Fruit fly (Drosophila melanogaster) whole organism, pupa: Measurements from ENCODE around the gene CapaR.

Experiments used
- CG10348 ChIP-seq: fragments of 200-800 bp; sonication (Bioruptor generic); IDR thresholded peaks from 2 replicates; pipeline ENCODE4 v1.3.6; 2022; ENCODE audit warnings: missing biosample characterization, missing genetic modification characterization
- CG12605 ChIP-seq: fragments of 200-800 bp; sonication (Bioruptor generic); IDR thresholded peaks from 2 replicates; pipeline ENCODE4 v1.3.6; 2022; ENCODE audit warnings: missing biosample characterization, missing genetic modification characterization
- CG13204 ChIP-seq: fragments of 200-800 bp; sonication (Bioruptor generic); optimal IDR thresholded peaks from 2 replicates; lab custom pipeline; 2018; ENCODE audit warnings: missing biosample characterization, mild to moderate bottlenecking, missing genetic modification characterization, moderate library complexity
- CG14655 ChIP-seq: fragments of 200-800 bp; sonication (Bioruptor generic); optimal IDR thresholded peaks from 3 replicates; lab custom pipeline; 2017; ENCODE audit warnings: mild to moderate bottlenecking, missing biosample characterization, missing genetic modification reagents, missing genetic modification characterization
- CG15710 ChIP-seq: fragments of 200-800 bp; sonication (Bioruptor generic); optimal IDR thresholded peaks from 2 replicates; lab custom pipeline; 2018; ENCODE audit warnings: missing biosample characterization, mild to moderate bottlenecking, missing genetic modification characterization, moderate library complexity
- CG17806 ChIP-seq: fragments of 200-800 bp; sonication (Bioruptor generic); optimal IDR thresholded peaks from 2 replicates; lab custom pipeline; 2018; ENCODE audit warnings: missing biosample characterization, mild to moderate bottlenecking, missing genetic modification characterization, moderate library complexity
- CG32121 ChIP-seq: fragments of 200-800 bp; sonication (Bioruptor generic); IDR thresholded peaks from 2 replicates; pipeline ENCODE4 v1.3.6; 2022; ENCODE audit warnings: missing biosample characterization, missing genetic modification characterization
- CG34367 ChIP-seq: fragments of 200-800 bp; sonication (Bioruptor generic); optimal IDR thresholded peaks from 2 replicates; lab custom pipeline; 2018; ENCODE audit warnings: missing biosample characterization, mild to moderate bottlenecking, missing genetic modification characterization
- CG4496 ChIP-seq: fragments of 200-800 bp; sonication (Bioruptor generic); IDR thresholded peaks from 3 replicates; pipeline ENCODE4 v1.3.6; 2022; ENCODE audit warnings: missing biosample characterization, missing genetic modification characterization
- CG8159 ChIP-seq: fragments of 200-800 bp; sonication (Bioruptor generic); optimal IDR thresholded peaks from 3 replicates; lab custom pipeline; 2018; ENCODE audit warnings: missing biosample characterization, mild to moderate bottlenecking, missing genetic modification characterization, moderate library complexity
- CG8301 ChIP-seq: fragments of 200-800 bp; sonication (Bioruptor generic); optimal IDR thresholded peaks from 2 replicates; lab custom pipeline; 2018; ENCODE audit warnings: missing biosample characterization, mild to moderate bottlenecking, missing genetic modification characterization
- CG9948 ChIP-seq: fragments of 200-800 bp; sonication (Bioruptor generic); optimal IDR thresholded peaks from 2 replicates; lab custom pipeline; 2018; ENCODE audit warnings: missing biosample characterization, mild to moderate bottlenecking, missing genetic modification characterization, moderate library complexity
- D1 ChIP-seq: fragments of 200-800 bp; sonication (Bioruptor generic); optimal IDR thresholded peaks from 2 replicates; lab custom pipeline; 2018; ENCODE audit warnings: missing biosample characterization, mild to moderate bottlenecking, missing genetic modification characterization, moderate library complexity
- EcR ChIP-seq: fragments of 200-800 bp; sonication (Bioruptor generic); optimal IDR thresholded peaks from 3 replicates; lab custom pipeline; 2019; ENCODE audit warnings: missing biosample characterization, missing genetic modification characterization, mild to moderate bottlenecking, moderate library complexity, missing genetic modification reagents
- Ets98B ChIP-seq: fragments of 200-800 bp; sonication (Bioruptor generic); IDR thresholded peaks from 2 replicates; pipeline ENCODE4 v1.3.6; 2022; ENCODE audit warnings: missing biosample characterization, missing genetic modification characterization
- Pif1A ChIP-seq: fragments of 200-800 bp; sonication (Bioruptor generic); optimal IDR thresholded peaks from 3 replicates; lab custom pipeline; 2016; ENCODE audit warnings: missing biosample characterization, missing genetic modification characterization
- Pif1B ChIP-seq: fragments of 200-800 bp; sonication (Bioruptor generic); optimal IDR thresholded peaks from 3 replicates; lab custom pipeline; 2016; ENCODE audit warnings: missing biosample characterization, missing genetic modification characterization
- Snoo ChIP-seq: fragments of 200-800 bp; sonication (Bioruptor generic); optimal IDR thresholded peaks from 3 replicates; lab custom pipeline; 2017; ENCODE audit warnings: missing biosample characterization, mild to moderate bottlenecking, missing genetic modification characterization, inconsistent platforms
- fd96Ca ChIP-seq: fragments of 200-800 bp; sonication (Bioruptor generic); IDR thresholded peaks from 3 replicates; pipeline ENCODE4 v1.3.6; 2022; ENCODE audit warnings: missing biosample characterization, missing genetic modification characterization
- gl ChIP-seq: fragments of 200-800 bp; sonication (Bioruptor generic); optimal IDR thresholded peaks from 2 replicates; lab custom pipeline; 2018; ENCODE audit warnings: missing biosample characterization, mild to moderate bottlenecking, missing genetic modification characterization
- rn ChIP-seq: fragments of 200-800 bp; sonication (Bioruptor generic); IDR thresholded peaks from 2 replicates; pipeline ENCODE4 v1.3.6; 2022; ENCODE audit warnings: missing biosample characterization, missing genetic modification characterization

The CapaR gene

DNA sequence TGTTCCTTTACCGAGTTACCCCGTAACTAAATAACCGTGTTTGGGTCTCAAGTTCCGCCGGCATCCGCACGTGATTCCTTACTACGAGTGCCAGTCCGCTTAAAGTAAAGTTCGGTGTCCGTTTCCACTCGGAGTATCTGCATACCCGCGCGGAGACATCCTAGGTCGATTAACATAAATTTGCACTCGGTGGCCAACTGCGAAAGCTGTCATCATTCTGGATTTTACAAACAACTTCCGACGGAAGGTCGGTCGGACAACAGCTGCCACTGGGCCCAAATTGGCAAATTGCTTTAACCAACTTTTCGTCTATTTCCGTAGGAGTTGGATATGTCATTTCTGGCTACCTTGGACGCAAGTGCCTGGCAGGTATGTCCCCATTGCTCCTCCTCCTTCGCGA is 24.5 kb upstream of the CapaR start, which contains the start of gene TfAP-2:
Gene TfAP-2 (plus strand): TSS at position 301 of the 400 bp plus-strand sequence.
- TF ChIP-seq CG15710 (tag; lab: Kevin White, UChicago) (no peak), Snoo (no peak), CG14655 (GFP tag; lab: Kevin White, UChicago) (no peak), CG12605 (GFP tag; lab: Robert Waterston, UW) (no peak), gl (tag; lab: Kevin White, UChicago) (no peak), rn (GFP tag; lab: Robert Waterston, UW) (no peak), CG4496 (no peak), CG9948 (tag; lab: Kevin White, UChicago) (no peak)

DNA sequence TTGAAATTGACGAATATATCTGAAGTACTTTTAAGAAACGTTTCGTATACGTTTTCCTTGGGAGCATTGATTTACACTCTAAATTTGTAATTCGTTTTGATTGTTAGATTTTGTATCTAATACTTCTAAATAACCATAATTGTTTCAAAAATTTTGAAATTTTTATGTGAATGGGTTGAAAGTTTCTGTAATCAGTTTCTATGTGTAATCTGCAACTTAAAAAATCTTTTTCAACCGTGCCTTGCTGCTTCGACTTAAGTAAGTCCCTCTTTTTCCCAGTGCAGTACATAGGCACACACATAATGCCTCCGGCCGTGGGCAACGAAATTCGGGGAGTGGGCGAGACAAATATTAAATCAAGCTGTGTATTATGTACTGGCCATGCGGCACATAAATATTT is 23.4 kb upstream of the CapaR start:
- TF ChIP-seq CG9948 (tag; lab: Kevin White, UChicago) (no peak), CG12605 (GFP tag; lab: Robert Waterston, UW) (no peak), CG8159 (tag; lab: Kevin White, UChicago) (no peak), fd96Ca (GFP tag; lab: Robert Waterston, UW) (no peak), CG13204 (GFP tag; lab: Kevin White, UChicago) (no peak), CG15710 (tag; lab: Kevin White, UChicago) (no peak), EcR (GFP tag; lab: Kevin White, UChicago) (no peak), Ets98B (no peak), CG34367 (no peak)
- TF ChIP-seq, all 21 proteins: peak for 0

DNA sequence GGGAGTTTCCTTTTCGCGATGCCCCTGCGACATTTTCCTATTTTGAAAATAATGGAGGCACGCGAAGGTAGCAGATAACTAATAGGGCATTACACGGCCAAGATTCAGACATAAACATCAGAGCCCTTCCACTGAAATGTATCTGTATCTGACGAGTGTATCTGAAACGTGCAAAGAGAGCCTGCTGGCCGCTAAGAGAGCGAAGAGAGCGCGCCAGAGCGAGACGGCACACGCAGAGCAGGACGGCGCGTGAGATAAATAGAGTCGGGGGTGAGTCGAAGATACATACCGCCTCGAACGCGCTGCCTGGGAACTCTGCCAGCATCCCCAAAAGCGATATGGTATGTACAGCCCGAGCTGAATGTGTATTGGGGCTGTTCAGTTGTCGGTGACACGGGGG is 22.7 kb upstream of the CapaR start:
- TF ChIP-seq CG13204 (GFP tag; lab: Kevin White, UChicago) = peak; percentile 56
- TF ChIP-seq CG12605 (GFP tag; lab: Robert Waterston, UW) = 0 out of 2 replicates have a peak, but pooled peaks have one; percentile 24
- no peak for TF ChIP-seq CG14655 (GFP tag; lab: Kevin White, UChicago)

DNA sequence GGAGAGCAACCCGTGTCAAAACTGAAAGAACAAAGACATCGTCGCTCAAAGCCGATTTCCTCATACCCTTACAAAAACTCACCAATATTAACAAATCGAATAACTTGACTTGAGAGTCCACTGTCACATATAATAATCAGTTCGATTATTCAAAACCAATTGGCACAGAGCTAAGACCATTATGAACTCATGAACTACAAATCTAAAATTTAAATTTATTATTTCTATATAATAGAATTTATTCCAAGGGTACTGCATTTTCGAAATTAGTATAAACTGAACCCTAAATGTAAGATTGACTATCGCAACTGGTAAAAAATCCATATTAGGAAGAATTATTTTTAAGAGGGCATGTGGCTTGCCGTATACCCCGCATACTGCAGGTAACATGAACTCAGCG is 20.0 kb upstream of the CapaR start:
- TF ChIP-seq CG14655 (GFP tag; lab: Kevin White, UChicago) = no peak
- no peak for TF ChIP-seq Pif1A (GFP tag; lab: Kevin White, UChicago)
- TF ChIP-seq CG8159 (tag; lab: Kevin White, UChicago) = peak; percentile 50
- peak; percentile 35 for TF ChIP-seq CG15710 (tag; lab: Kevin White, UChicago)
- TF ChIP-seq Ets98B = no peak
- TF ChIP-seq CG13204 (GFP tag; lab: Kevin White, UChicago) = no peak
- TF ChIP-seq Pif1B (GFP tag; lab: Kevin White, UChicago) = peak; percentile 31
- TF ChIP-seq Snoo = peak; percentile 13
- TF ChIP-seq CG4496 = no peak
- TF ChIP-seq CG9948 (tag; lab: Kevin White, UChicago) = peak; percentile 15

DNA sequence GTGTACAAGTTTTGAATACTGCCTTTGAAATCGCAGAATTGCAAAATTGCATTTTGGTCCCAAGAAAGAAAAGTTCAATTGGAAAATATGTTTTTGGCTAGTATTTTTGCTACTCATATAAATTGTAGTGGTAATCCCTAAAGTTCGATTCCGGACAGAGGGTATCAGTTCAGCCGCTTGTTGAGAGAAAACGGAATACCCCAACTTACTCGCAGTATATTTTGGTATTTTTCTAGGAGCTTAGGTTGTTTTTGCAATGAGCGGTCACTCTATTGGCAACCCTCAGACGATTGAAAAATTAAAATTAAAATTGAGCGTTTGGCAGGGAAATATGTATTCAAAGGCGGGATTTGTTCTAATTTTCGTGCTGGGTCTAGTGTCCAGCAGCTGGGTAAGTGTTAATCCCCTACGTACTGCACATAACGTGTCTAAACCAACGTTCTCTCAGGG is 12.3 kb upstream of the CapaR start:
- TF ChIP-seq D1 (peak; percentile 55), fd96Ca (GFP tag; lab: Robert Waterston, UW) (no peak), rn (GFP tag; lab: Robert Waterston, UW) (no peak), CG17806 (tag; lab: Kevin White, UChicago) (no peak), CG32121 (no peak), CG9948 (tag; lab: Kevin White, UChicago) (no peak)
- TF ChIP-seq, all 21 proteins: peak for 1

DNA sequence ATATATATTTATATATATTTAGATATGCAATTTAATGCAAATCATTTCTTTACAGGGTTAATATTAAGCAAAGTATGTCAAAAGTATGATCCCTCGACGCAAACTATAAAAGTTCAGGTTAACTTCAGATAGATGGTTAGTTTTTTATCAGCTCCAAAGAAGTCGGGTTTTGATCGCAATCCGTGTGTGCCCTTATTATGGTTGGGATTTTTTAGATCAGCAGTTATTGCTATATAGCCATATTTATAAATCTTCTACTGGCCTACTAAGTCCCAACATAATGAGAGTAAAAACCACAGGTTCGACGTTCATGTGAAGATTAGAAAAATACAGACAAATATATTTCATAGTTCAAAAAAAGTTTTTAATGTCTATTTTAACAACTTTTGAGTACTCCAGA is 11.8 kb upstream of the CapaR start, which contains the start of gene EMC10:
Gene EMC10 (plus strand): TSS at position 301 of the 400 bp plus-strand sequence.
- no peak for TF ChIP-seq CG15710 (tag; lab: Kevin White, UChicago)
- no peak for TF ChIP-seq CG14655 (GFP tag; lab: Kevin White, UChicago)
- no peak for TF ChIP-seq CG10348 (GFP tag; lab: Robert Waterston, UW)
- no peak for TF ChIP-seq Pif1B (GFP tag; lab: Kevin White, UChicago)
- TF ChIP-seq CG34367 = no peak
- TF ChIP-seq CG17806 (tag; lab: Kevin White, UChicago) = no peak
- no peak for TF ChIP-seq CG8301 (tag; lab: Kevin White, UChicago)
- TF ChIP-seq CG8159 (tag; lab: Kevin White, UChicago) = no peak

DNA sequence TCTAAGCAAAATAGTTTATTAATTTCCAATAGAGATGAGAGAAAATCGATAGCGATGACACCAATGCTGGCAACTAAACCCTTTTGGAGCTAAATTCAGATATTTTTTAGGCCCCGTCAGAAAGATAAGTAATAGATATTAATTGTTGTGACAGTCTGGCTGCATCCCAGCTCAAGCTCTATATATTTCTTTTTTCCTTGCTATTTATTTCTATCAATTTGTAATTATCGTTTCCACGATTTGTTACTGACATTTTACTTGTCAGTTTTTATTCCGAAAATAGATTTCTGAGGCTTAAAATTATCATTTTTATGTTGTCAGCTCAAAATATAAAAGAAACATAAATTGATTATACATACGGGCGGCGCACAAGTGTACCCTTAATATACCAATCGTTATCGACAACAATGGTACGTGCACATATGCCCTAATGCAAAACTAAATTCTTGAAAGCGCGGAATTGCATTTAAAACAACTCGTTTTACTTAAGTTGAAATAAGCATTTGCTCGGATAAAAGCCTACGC is 6.9 kb upstream of the CapaR start, which contains the start of the genes CRIF and SMC5:
Gene CRIF (minus strand): TSS at position 51 of the 525 bp plus-strand sequence.
Gene SMC5 (plus strand): TSS at position 329 of the 525 bp plus-strand sequence.
- TF ChIP-seq CG17806 (tag; lab: Kevin White, UChicago) (peak; percentile 33), Pif1A (GFP tag; lab: Kevin White, UChicago) (no peak), rn (GFP tag; lab: Robert Waterston, UW) (no peak), CG4496 (no peak), D1 (peak; percentile 44), CG32121 (peak; percentile 22; the same call in 1 of the 2 replicates)
